Worm (Caenorhabditis elegans): Measurements from ENCODE around the gene fbxb-82.

DNA sequence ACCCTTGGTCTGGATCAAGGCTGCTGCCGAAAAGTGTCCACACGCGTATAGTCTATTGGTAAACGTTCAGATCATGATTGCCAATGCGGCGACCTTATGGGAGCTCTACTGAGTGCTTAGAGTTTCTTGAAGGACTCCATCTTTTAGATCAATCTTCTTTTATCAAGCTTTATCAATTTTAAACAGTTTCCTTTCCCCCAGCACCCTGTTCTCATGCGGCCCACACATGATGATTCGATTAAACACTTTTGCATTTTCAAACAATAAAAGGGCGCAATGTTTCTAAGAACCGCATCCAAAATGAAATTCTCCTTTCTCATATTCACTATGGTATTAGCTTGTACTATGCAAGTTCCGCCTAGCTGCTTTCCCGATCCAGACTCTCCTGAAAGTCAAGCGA, 22.4 kb upstream of the fbxb-82 start, which contains the start of gene F40G9.7:
- no peak for TF ChIP-seq unc-55 (GFP tag; optimal IDR thresholded peaks at IDR 0.05)
- TF ChIP-seq nhr-232 (tag; optimal IDR thresholded peaks at IDR 0.05): no peak
- TF ChIP-seq mec-3 (tag; optimal IDR thresholded peaks at IDR 0.05; ENCODE audit: borderline replicate concordance): no peak
- no peak for TF ChIP-seq nhr-11 (tag; optimal IDR thresholded peaks at IDR 0.05)
- no peak for TF ChIP-seq pros-1 (tag; optimal IDR thresholded peaks at IDR 0.05)
- no peak for TF ChIP-seq fkh-10 (GFP tag; optimal IDR thresholded peaks at IDR 0.05)
- TF ChIP-seq K02D7.2 (tag; optimal IDR thresholded peaks at IDR 0.05): no peak
- no peak for TF ChIP-seq elt-4 (tag; optimal IDR thresholded peaks at IDR 0.05)

All from whole organism, late embryonic.